Fruit fly (Drosophila melanogaster) whole organism, embryonic: ENCODE measurements around the gene CG1213.

Experiments
- ATbp ChIP-seq: fragments of 200-800 bp; sonication (Bioruptor generic); optimal IDR thresholded peaks from 2 replicates; lab custom pipeline; 2017; ENCODE audit warnings: missing biosample characterization, mild to moderate bottlenecking, missing genetic modification characterization, missing genetic modification reagents
- B-H1 ChIP-seq: fragments of 200-800 bp; sonication (Bioruptor generic); IDR thresholded peaks from 3 replicates; pipeline ENCODE4 v1.3.6; 2022; ENCODE audit warnings: missing biosample characterization, missing genetic modification characterization
- B-H2 ChIP-seq: fragments of 200-800 bp; sonication (Bioruptor generic); optimal IDR thresholded peaks from 2 replicates; lab custom pipeline; 2018; ENCODE audit warnings: missing biosample characterization, mild to moderate bottlenecking, missing genetic modification characterization
- CG10979 ChIP-seq: fragments of 200-800 bp; sonication (Bioruptor generic); optimal IDR thresholded peaks from 2 replicates; lab custom pipeline; 2018; ENCODE audit warnings: missing biosample characterization, mild to moderate bottlenecking, missing genetic modification characterization, moderate library complexity
- CG11723 ChIP-seq: fragments of 200-800 bp; sonication (Bioruptor generic); optimal IDR thresholded peaks from 2 replicates; lab custom pipeline; 2017; ENCODE audit warnings: missing biosample characterization, mild to moderate bottlenecking, missing genetic modification characterization
- CG13624 ChIP-seq: fragments of 200-800 bp; sonication (Bioruptor generic); optimal IDR thresholded peaks from 2 replicates; lab custom pipeline; 2016; ENCODE audit warnings: missing biosample characterization, missing genetic modification characterization
- CG14667 ChIP-seq: fragments of 200-800 bp; sonication (Bioruptor generic); IDR thresholded peaks from 2 replicates; pipeline ENCODE4 v1.3.6; 2022; ENCODE audit warnings: missing biosample characterization, missing genetic modification characterization
- CG15011 ChIP-seq: fragments of 200-800 bp; sonication (Bioruptor generic); optimal IDR thresholded peaks from 3 replicates; lab custom pipeline; 2018; ENCODE audit warnings: missing biosample characterization, mild to moderate bottlenecking, missing genetic modification characterization
- CG2712 ChIP-seq: fragments of 200-800 bp; optimal IDR thresholded peaks from 3 replicates; lab custom pipeline; 2019; ENCODE audit warnings: missing biosample characterization, mild to moderate bottlenecking, missing genetic modification characterization, moderate library complexity
- CG30403 ChIP-seq: fragments of 200-800 bp; sonication (Bioruptor generic); optimal IDR thresholded peaks from 3 replicates; lab custom pipeline; 2016; ENCODE audit warnings: missing biosample characterization, missing genetic modification characterization
- CG3407 ChIP-seq: fragments of 200-800 bp; sonication (Bioruptor generic); optimal IDR thresholded peaks from 2 replicates; lab custom pipeline; 2018; ENCODE audit warnings: missing biosample characterization, mild to moderate bottlenecking, missing genetic modification characterization
- CG4328 ChIP-seq: fragments of 200-800 bp; sonication (Bioruptor generic); optimal IDR thresholded peaks from 3 replicates; lab custom pipeline; 2017; ENCODE audit warnings: missing biosample characterization, missing genetic modification reagents, missing genetic modification characterization
- CG6791 ChIP-seq: fragments of 200-800 bp; sonication (Bioruptor generic); IDR thresholded peaks from 3 replicates; pipeline ENCODE4 v1.3.6; 2022; ENCODE audit warnings: missing biosample characterization, missing genetic modification characterization; ENCODE audit not compliant: partially characterized antibody
- CG7372 ChIP-seq: fragments of 200-800 bp; sonication (Bioruptor generic); IDR thresholded peaks from 2 replicates; pipeline ENCODE4 v1.3.6; 2022; ENCODE audit warnings: missing biosample characterization, missing genetic modification characterization
- CG8290 ChIP-seq, 3 experiments: fragments of 200-800 bp; sonication (Bioruptor generic); optimal IDR thresholded peaks; 2 replicates each; lab custom pipeline; 2016 to 2019; ENCODE audit warnings: missing biosample characterization in 3 of 3, missing genetic modification characterization in 3 of 3, mild to moderate bottlenecking in 2 of 3, moderate library complexity in 1 of 3
- Dad ChIP-seq: fragments of 200-800 bp; sonication (Bioruptor generic); optimal IDR thresholded peaks from 3 replicates; lab custom pipeline; 2016; ENCODE audit warnings: missing biosample characterization, missing genetic modification characterization
- Dp ChIP-seq: fragments of 200-800 bp; sonication (Bioruptor generic); optimal IDR thresholded peaks from 2 replicates; lab custom pipeline; 2018; ENCODE audit warnings: missing biosample characterization, mild to moderate bottlenecking, missing genetic modification characterization, moderate library complexity
- Dref ChIP-seq: fragments of 200-800 bp; sonication (Bioruptor generic); IDR thresholded peaks from 2 replicates; pipeline ENCODE4 v1.3.6; 2022; ENCODE audit warnings: missing biosample characterization, missing genetic modification characterization
- Jarid2 ChIP-seq: fragments of 200-800 bp; sonication (Bioruptor generic); optimal IDR thresholded peaks from 3 replicates; lab custom pipeline; 2017; ENCODE audit warnings: mild to moderate bottlenecking, missing biosample characterization, missing genetic modification reagents, missing genetic modification characterization
- MBD-R2 ChIP-seq: fragments of 200-800 bp; sonication (Bioruptor generic); IDR thresholded peaks from 2 replicates; pipeline ENCODE4 v1.3.6; 2022; ENCODE audit warnings: missing biosample characterization, missing genetic modification characterization
- Med ChIP-seq: fragments of 200-800 bp; sonication (Bioruptor generic); peaks from one replicate; lab custom pipeline; 2016; ENCODE audit warnings: missing biosample characterization, missing genetic modification characterization, mild to moderate bottlenecking, inconsistent platforms, moderate library complexity
- Mrtf ChIP-seq: fragments of 200-800 bp; sonication (Bioruptor generic); IDR thresholded peaks from 3 replicates; pipeline ENCODE4 v1.3.6; 2022; ENCODE audit warnings: missing biosample characterization, missing genetic modification characterization
- Optix ChIP-seq: fragments of 200-800 bp; sonication (Bioruptor generic); IDR thresholded peaks from 3 replicates; pipeline ENCODE4 v1.3.6; 2022; ENCODE audit warnings: missing biosample characterization, missing genetic modification characterization
- Sox100B ChIP-seq: fragments of 200-800 bp; sonication (Bioruptor generic); optimal IDR thresholded peaks from 3 replicates; lab custom pipeline; 2018; ENCODE audit warnings: missing biosample characterization, mild to moderate bottlenecking, missing genetic modification characterization
- Sry-β ChIP-seq: fragments of 200-800 bp; sonication (Bioruptor generic); optimal IDR thresholded peaks from 2 replicates; lab custom pipeline; 2018; ENCODE audit warnings: missing biosample characterization, mild to moderate bottlenecking, missing genetic modification characterization, moderate library complexity
- Sry-δ ChIP-seq: fragments of 200-800 bp; sonication (Bioruptor generic); optimal IDR thresholded peaks from 2 replicates; lab custom pipeline; 2016; ENCODE audit warnings: missing biosample characterization, missing genetic modification characterization
- Tbp ChIP-seq: fragments of >200 bp; optimal IDR thresholded peaks from 2 replicates; lab custom pipeline; 2018; ENCODE audit warnings: missing biosample characterization, missing genetic modification characterization
- al ChIP-seq: fragments of 200-800 bp; sonication (Bioruptor generic); IDR thresholded peaks from 2 replicates; pipeline ENCODE4 v1.3.6; 2022; ENCODE audit warnings: missing biosample characterization, missing genetic modification characterization
- ash1 ChIP-seq: fragments of 200-800 bp; sonication (Bioruptor generic); optimal IDR thresholded peaks from 2 replicates; lab custom pipeline; 2018; ENCODE audit warnings: missing biosample characterization, mild to moderate bottlenecking, missing genetic modification characterization
- bigmax ChIP-seq: fragments of 200-800 bp; sonication (Bioruptor generic); optimal IDR thresholded peaks from 2 replicates; lab custom pipeline; 2018; ENCODE audit warnings: missing biosample characterization, mild to moderate bottlenecking, missing genetic modification characterization
- corto ChIP-seq: fragments of 200-800 bp; sonication (Bioruptor generic); optimal IDR thresholded peaks from 2 replicates; lab custom pipeline; 2016; ENCODE audit warnings: missing biosample characterization, mild to moderate bottlenecking, missing genetic modification characterization, moderate library complexity
- crc ChIP-seq: fragments of 200-800 bp; sonication (Bioruptor generic); optimal IDR thresholded peaks from 2 replicates; lab custom pipeline; 2016; ENCODE audit warnings: missing biosample characterization, missing genetic modification characterization
- ems ChIP-seq: fragments of 200-800 bp; sonication (Bioruptor generic); optimal IDR thresholded peaks from 3 replicates; lab custom pipeline; 2016; ENCODE audit warnings: missing biosample characterization, missing genetic modification characterization
- hbn ChIP-seq: fragments of 200-800 bp; sonication (Bioruptor generic); IDR thresholded peaks from 2 replicates; pipeline ENCODE4 v1.3.6; 2022; ENCODE audit warnings: missing biosample characterization, missing genetic modification characterization; ENCODE audit not compliant: partially characterized antibody
- inv ChIP-seq: fragments of 200-800 bp; sonication (Bioruptor generic); IDR thresholded peaks from 2 replicates; pipeline ENCODE4 v1.3.6; 2022; ENCODE audit warnings: missing biosample characterization, missing genetic modification characterization; ENCODE audit not compliant: partially characterized antibody
- kah ChIP-seq: fragments of 200-800 bp; sonication (Bioruptor generic); optimal IDR thresholded peaks from 2 replicates; lab custom pipeline; 2018; ENCODE audit warnings: missing biosample characterization, mild to moderate bottlenecking, missing genetic modification characterization
- mam ChIP-seq: fragments of 200-800 bp; sonication (Bioruptor generic); optimal IDR thresholded peaks from 3 replicates; lab custom pipeline; 2016; ENCODE audit warnings: missing biosample characterization, missing genetic modification characterization
- org-1 ChIP-seq: fragments of 200-800 bp; sonication (Bioruptor generic); optimal IDR thresholded peaks from 2 replicates; lab custom pipeline; 2017; ENCODE audit warnings: missing biosample characterization, missing genetic modification characterization
- pfk ChIP-seq: fragments of 200-800 bp; sonication (Bioruptor generic); optimal IDR thresholded peaks from 2 replicates; lab custom pipeline; 2018; ENCODE audit warnings: missing biosample characterization, mild to moderate bottlenecking, missing genetic modification characterization, moderate library complexity
- repo ChIP-seq: fragments of 200-800 bp; sonication (Bioruptor generic); optimal IDR thresholded peaks from 2 replicates; lab custom pipeline; 2016; ENCODE audit warnings: missing biosample characterization, missing genetic modification characterization
- run ChIP-seq: fragments of 200-800 bp; sonication (Bioruptor generic); optimal IDR thresholded peaks from 3 replicates; lab custom pipeline; 2018; ENCODE audit warnings: missing biosample characterization, mild to moderate bottlenecking, missing genetic modification characterization
- schlank ChIP-seq: fragments of 200-800 bp; sonication (Bioruptor generic); optimal IDR thresholded peaks from 2 replicates; lab custom pipeline; 2018; ENCODE audit warnings: missing biosample characterization, mild to moderate bottlenecking, missing genetic modification characterization
- scrt ChIP-seq: fragments of 200-800 bp; sonication (Bioruptor generic); optimal IDR thresholded peaks from 2 replicates; lab custom pipeline; 2018; ENCODE audit warnings: missing biosample characterization, mild to moderate bottlenecking, missing genetic modification characterization, moderate library complexity
- sens-2 ChIP-seq: fragments of 200-800 bp; sonication (Bioruptor generic); IDR thresholded peaks from 2 replicates; pipeline ENCODE4 v1.3.6; 2022; ENCODE audit warnings: missing biosample characterization, missing genetic modification characterization
- shn ChIP-seq: fragments of 200-800 bp; sonication (Bioruptor generic); optimal IDR thresholded peaks from 3 replicates; lab custom pipeline; 2016; ENCODE audit warnings: missing biosample characterization, missing genetic modification characterization
- sim ChIP-seq: fragments of 200-800 bp; sonication (Bioruptor generic); IDR thresholded peaks from 2 replicates; pipeline ENCODE4 v1.3.6; 2022; ENCODE audit warnings: missing biosample characterization, missing genetic modification characterization
- sisA ChIP-seq: fragments of 200-800 bp; sonication (Bioruptor generic); IDR thresholded peaks from 2 replicates; pipeline ENCODE4 v1.3.6; 2022; ENCODE audit warnings: missing biosample characterization, missing genetic modification characterization
- yki ChIP-seq: fragments of >200 bp; optimal IDR thresholded peaks from 3 replicates; lab custom pipeline; 2018
- zf30C ChIP-seq: fragments of 200-800 bp; sonication (Bioruptor generic); optimal IDR thresholded peaks from 3 replicates; lab custom pipeline; 2018; ENCODE audit warnings: missing biosample characterization, mild to moderate bottlenecking, missing genetic modification characterization

CG1213 gene

dm6 chr3R:5840870-5841269 is at the start of gene CG1213:
Gene CG1213 (plus strand): TSS chr3R:5841170.
- TF ChIP-seq bigmax (GFP tag; lab: Kevin White, UChicago) = no peak
- no peak for TF ChIP-seq CG10979 (tag; lab: Kevin White, UChicago)
- no peak for TF ChIP-seq CG13624 (GFP tag; lab: Kevin White, UChicago)
- no peak for TF ChIP-seq sisA (GFP tag; lab: Robert Waterston, UW)
- TF ChIP-seq CG2712 (tag; lab: Kevin White, UChicago) = no peak
- no peak for TF ChIP-seq al (GFP tag; lab: Robert Waterston, UW)
- TF ChIP-seq Sry-β (GFP tag; lab: Kevin White, UChicago) = no peak
- TF ChIP-seq CG8290 (GFP tag; optimal IDR thresholded peaks at IDR 0.05; lab: Kevin White, UChicago) = no peak
- no peak for TF ChIP-seq CG8290 (tag; optimal IDR thresholded peaks at IDR 0.05; lab: Kevin White, UChicago)
- no peak for TF ChIP-seq run (tag; lab: Kevin White, UChicago)
- no peak for TF ChIP-seq repo (GFP tag; lab: Kevin White, UChicago)
- TF ChIP-seq Med (GFP tag; lab: Kevin White, UChicago) = no peak
- no peak for TF ChIP-seq scrt (GFP tag; lab: Kevin White, UChicago)
- TF ChIP-seq org-1 (GFP tag; lab: Kevin White, UChicago) = no peak
- no peak for TF ChIP-seq B-H2 (GFP tag; lab: Kevin White, UChicago)
- no peak for TF ChIP-seq CG30403 (GFP tag; lab: Kevin White, UChicago)
- no peak for TF ChIP-seq Tbp (GFP tag; lab: Kevin White, UChicago)
- TF ChIP-seq CG4328 (GFP tag; lab: Kevin White, UChicago) = no peak

dm6 chr3R:5791497-5791896 is 49.5 kb upstream of the CG1213 start, which contains the start of gene Hpf1:
Gene Hpf1 (plus strand): TSS chr3R:5791879.
- no peak for TF ChIP-seq yki
- TF ChIP-seq CG8290 (GFP tag; optimal IDR thresholded peaks at IDR 0.05; lab: Kevin White, UChicago) = peak; percentile 92
- peak; percentile 82 to 98 for TF ChIP-seq CG8290 (tag; optimal IDR thresholded peaks at IDR 0.05; lab: Kevin White, UChicago)
- peak; percentile 98 for TF ChIP-seq schlank (tag; lab: Kevin White, UChicago)
- TF ChIP-seq sens-2 (GFP tag; lab: Robert Waterston, UW) = peak; percentile 86
- peak; percentile 99 for TF ChIP-seq mam
- TF ChIP-seq CG6791 (GFP tag; lab: Robert Waterston, UW) = peak; percentile 59; the same call in 1 of the 3 replicates
- peak; percentile 95 for TF ChIP-seq ATbp
- peak; percentile 97 for TF ChIP-seq crc (GFP tag; lab: Kevin White, UChicago)
- TF ChIP-seq CG7372 (GFP tag; lab: Robert Waterston, UW) = peak; percentile 98
- peak; percentile 99 for TF ChIP-seq shn (GFP tag; lab: Kevin White, UChicago)
- TF ChIP-seq Mrtf (GFP tag; lab: Robert Waterston, UW) = peak; percentile 97
- peak; percentile 39 for TF ChIP-seq zf30C (GFP tag; lab: Kevin White, UChicago)
- TF ChIP-seq MBD-R2 (GFP tag; lab: Robert Waterston, UW) = peak; percentile 99
- TF ChIP-seq sim = peak; percentile 93
- TF ChIP-seq corto (GFP tag; lab: Kevin White, UChicago) = peak; percentile 98
- TF ChIP-seq Jarid2 = peak; percentile 84
- TF ChIP-seq Dp = peak; percentile 52
- TF ChIP-seq hbn (GFP tag; lab: Robert Waterston, UW) = no peak
- peak; percentile 96 for TF ChIP-seq Optix (GFP tag; lab: Robert Waterston, UW)
- TF ChIP-seq inv (GFP tag; lab: Robert Waterston, UW) = no peak
- peak; percentile 99 for TF ChIP-seq ems (GFP tag; lab: Kevin White, UChicago)
- TF ChIP-seq Dref (GFP tag; lab: Robert Waterston, UW) = peak; percentile 40; the same call in 1 of the 2 replicates
- TF ChIP-seq CG11723 (GFP tag; lab: Kevin White, UChicago) = peak; percentile 95
- peak; percentile 97 for TF ChIP-seq CG15011
- TF ChIP-seq CG14667 (GFP tag; lab: Robert Waterston, UW) = peak; percentile 96
- TF ChIP-seq Sry-δ (GFP tag; lab: Kevin White, UChicago) = peak; percentile 81
- TF ChIP-seq B-H1 = peak; percentile 97
- peak; percentile 92 for TF ChIP-seq kah (GFP tag; lab: Kevin White, UChicago)
- peak; percentile 96 for TF ChIP-seq Sox100B (GFP tag; lab: Kevin White, UChicago)
- TF ChIP-seq ash1 = peak; percentile 85
- peak; percentile 51 for TF ChIP-seq pfk
- TF ChIP-seq Med (GFP tag; lab: Kevin White, UChicago) = peak; percentile 100
- TF ChIP-seq Dad (GFP tag; lab: Kevin White, UChicago) = peak; percentile 98
- TF ChIP-seq sisA (GFP tag; lab: Robert Waterston, UW) = peak; percentile 98
- peak; percentile 94 for TF ChIP-seq CG3407 (GFP tag; lab: Kevin White, UChicago)
